Fruit fly (Drosophila melanogaster) whole organism: ENCODE measurements around the gene Ufsp2.

Experiments used
- psq ChIP-seq: fragments of >200 bp; optimal IDR thresholded peaks from 2 replicates; lab custom pipeline; 2017
- usp ChIP-seq: fragments of >200 bp; optimal IDR thresholded peaks from 2 replicates; lab custom pipeline; 2017; ENCODE audit warnings: missing biosample characterization, missing genetic modification characterization, mixed read lengths

- TF ChIP-seq psq (lab: Kevin White, UChicago) (no peak), usp (GFP tag; lab: Kevin White, UChicago) (no peak)
These were observed 10.4 kb upstream of the Ufsp2 start, which contains the start of gene dop for dm6 chr3L:15565829-15566433.
